Fruit fly (Drosophila melanogaster) whole organism, embryonic: ENCODE results near the gene Arp3.

Source experiments
- CG11085 ChIP-seq: fragments of 200-800 bp; sonication (Bioruptor generic); IDR thresholded peaks from 2 replicates; pipeline ENCODE4 v1.3.6; 2022; ENCODE audit warnings: missing biosample characterization, missing genetic modification characterization
- CG12071 ChIP-seq: fragments of 200-800 bp; sonication (Bioruptor generic); optimal IDR thresholded peaks from 3 replicates; lab custom pipeline; 2018; ENCODE audit warnings: missing biosample characterization, mild to moderate bottlenecking, missing genetic modification characterization
- CG3163 ChIP-seq: fragments of 200-800 bp; sonication (Bioruptor generic); optimal IDR thresholded peaks from 3 replicates; lab custom pipeline; 2016; ENCODE audit warnings: missing biosample characterization, missing genetic modification characterization
- CG32532 ChIP-seq: fragments of 200-800 bp; sonication (Bioruptor generic); IDR thresholded peaks from 2 replicates; pipeline ENCODE4 v1.3.6; 2022; ENCODE audit warnings: missing biosample characterization, missing genetic modification characterization
- CG34376 ChIP-seq: fragments of 200-800 bp; sonication (Bioruptor generic); optimal IDR thresholded peaks from 2 replicates; lab custom pipeline; 2018; ENCODE audit warnings: missing biosample characterization, mild to moderate bottlenecking, missing genetic modification characterization
- CG4707 ChIP-seq: fragments of 200-800 bp; sonication (Bioruptor generic); optimal IDR thresholded peaks from 2 replicates; lab custom pipeline; 2018; ENCODE audit warnings: missing biosample characterization, mild to moderate bottlenecking, missing genetic modification characterization, moderate library complexity
- CG6272 ChIP-seq: fragments of 200-800 bp; sonication (Bioruptor generic); IDR thresholded peaks from 2 replicates; pipeline ENCODE4 v1.3.6; 2022; ENCODE audit warnings: missing biosample characterization, missing genetic modification characterization
- CG7372 ChIP-seq: fragments of 200-800 bp; sonication (Bioruptor generic); IDR thresholded peaks from 2 replicates; pipeline ENCODE4 v1.3.6; 2022; ENCODE audit warnings: missing biosample characterization, missing genetic modification characterization
- CG7556 ChIP-seq: fragments of 200-800 bp; sonication (Bioruptor generic); optimal IDR thresholded peaks from 2 replicates; lab custom pipeline; 2017; ENCODE audit warnings: missing biosample characterization, mild to moderate bottlenecking, missing genetic modification characterization
- CG7987 ChIP-seq: fragments of 200-800 bp; sonication (Bioruptor generic); optimal IDR thresholded peaks from 2 replicates; lab custom pipeline; 2018; ENCODE audit warnings: missing biosample characterization, mild to moderate bottlenecking, missing genetic modification characterization, moderate library complexity
- CG8089 ChIP-seq: fragments of 200-800 bp; sonication (Bioruptor generic); optimal IDR thresholded peaks from 3 replicates; lab custom pipeline; 2016; ENCODE audit warnings: missing biosample characterization, missing genetic modification characterization
- CG8290 ChIP-seq, 3 experiments: fragments of 200-800 bp; sonication (Bioruptor generic); optimal IDR thresholded peaks; 2 replicates each; lab custom pipeline; 2016 to 2019; ENCODE audit warnings: missing biosample characterization in 3 of 3, missing genetic modification characterization in 3 of 3, mild to moderate bottlenecking in 2 of 3, moderate library complexity in 1 of 3
- CG9609 ChIP-seq: fragments of 200-800 bp; sonication (Bioruptor generic); optimal IDR thresholded peaks from 3 replicates; lab custom pipeline; 2016; ENCODE audit warnings: missing biosample characterization, missing genetic modification characterization
- CG9797 ChIP-seq: fragments of 200-800 bp; sonication (Bioruptor generic); optimal IDR thresholded peaks from 3 replicates; lab custom pipeline; 2018; ENCODE audit warnings: missing biosample characterization, mild to moderate bottlenecking, missing genetic modification characterization
- Chrac-16 ChIP-seq: fragments of 200-800 bp; sonication (Bioruptor generic); optimal IDR thresholded peaks from 3 replicates; lab custom pipeline; 2016; ENCODE audit warnings: missing biosample characterization, missing genetic modification characterization
- CkIIα-i1 ChIP-seq: fragments of 200-800 bp; sonication (Bioruptor generic); IDR thresholded peaks from 2 replicates; pipeline ENCODE4 v1.3.6; 2022; ENCODE audit warnings: missing biosample characterization, missing genetic modification characterization
- D19B ChIP-seq: fragments of 200-800 bp; sonication (Bioruptor generic); optimal IDR thresholded peaks from 2 replicates; lab custom pipeline; 2017; ENCODE audit warnings: missing biosample characterization, mild to moderate bottlenecking, missing genetic modification characterization
- Dip3 ChIP-seq: fragments of 200-800 bp; sonication (Bioruptor generic); optimal IDR thresholded peaks from 3 replicates; lab custom pipeline; 2016; ENCODE audit warnings: missing biosample characterization, missing genetic modification characterization
- Drgx ChIP-seq: fragments of 200-800 bp; sonication (Bioruptor generic); IDR thresholded peaks from 2 replicates; pipeline ENCODE4 v1.3.6; 2022; ENCODE audit warnings: missing biosample characterization, missing genetic modification characterization
- Fer3 ChIP-seq: fragments of 200-800 bp; sonication (Bioruptor generic); optimal IDR thresholded peaks from 2 replicates; lab custom pipeline; 2018; ENCODE audit warnings: missing biosample characterization, mild to moderate bottlenecking, missing genetic modification characterization, moderate library complexity
- HLH3B ChIP-seq: fragments of 200-800 bp; sonication (Bioruptor generic); IDR thresholded peaks from 2 replicates; pipeline ENCODE4 v1.3.6; 2022; ENCODE audit warnings: missing biosample characterization, missing genetic modification characterization
- Hmr ChIP-seq: fragments of 200-800 bp; sonication (Bioruptor generic); optimal IDR thresholded peaks from 3 replicates; lab custom pipeline; 2017; ENCODE audit warnings: mild to moderate bottlenecking, missing biosample characterization, missing genetic modification reagents, missing genetic modification characterization
- Hmx ChIP-seq: fragments of 200-800 bp; sonication (Bioruptor generic); optimal IDR thresholded peaks from 2 replicates; lab custom pipeline; 2016; ENCODE audit warnings: missing biosample characterization, missing genetic modification characterization
- MBD-R2 ChIP-seq: fragments of 200-800 bp; sonication (Bioruptor generic); IDR thresholded peaks from 2 replicates; pipeline ENCODE4 v1.3.6; 2022; ENCODE audit warnings: missing biosample characterization, missing genetic modification characterization
- Neu2 ChIP-seq: fragments of 200-800 bp; sonication (Bioruptor generic); optimal IDR thresholded peaks from 3 replicates; lab custom pipeline; 2016; ENCODE audit warnings: missing biosample characterization, missing genetic modification characterization, borderline replicate concordance
- Pdp1 ChIP-seq, 2 experiments: fragments of 200-800 bp; sonication (Bioruptor generic); optimal IDR thresholded peaks; 3 replicates each; lab custom pipeline; 2016; ENCODE audit warnings: missing biosample characterization in 2 of 2, missing genetic modification characterization in 2 of 2, mild to moderate bottlenecking in 1 of 2, moderate library complexity in 1 of 2
- Ptx1 ChIP-seq: fragments of 200-800 bp; sonication (Bioruptor generic); IDR thresholded peaks from 2 replicates; pipeline ENCODE4 v1.3.6; 2022; ENCODE audit warnings: missing biosample characterization, missing genetic modification characterization
- Usf ChIP-seq: fragments of 200-800 bp; sonication (Bioruptor generic); optimal IDR thresholded peaks from 2 replicates; lab custom pipeline; 2017; ENCODE audit warnings: missing genotype, missing biosample characterization, missing genetic modification characterization
- Vsx1 ChIP-seq: fragments of 200-800 bp; sonication (Bioruptor generic); optimal IDR thresholded peaks from 2 replicates; lab custom pipeline; 2017; ENCODE audit warnings: missing biosample characterization, mild to moderate bottlenecking, missing genetic modification characterization, missing genetic modification reagents
- Xbp1 ChIP-seq: fragments of 200-800 bp; sonication (Bioruptor generic); optimal IDR thresholded peaks from 3 replicates; lab custom pipeline; 2016; ENCODE audit warnings: missing biosample characterization, mild to moderate bottlenecking, missing genetic modification characterization
- ac ChIP-seq: fragments of 200-800 bp; sonication (Bioruptor generic); optimal IDR thresholded peaks from 3 replicates; lab custom pipeline; 2017; ENCODE audit warnings: missing biosample characterization, mild to moderate bottlenecking, missing genetic modification characterization
- ase ChIP-seq: fragments of 200-800 bp; sonication (Bioruptor generic); IDR thresholded peaks from 3 replicates; pipeline ENCODE4 v1.3.6; 2022; ENCODE audit warnings: missing biosample characterization, missing genetic modification characterization
- ash1 ChIP-seq: fragments of 200-800 bp; sonication (Bioruptor generic); optimal IDR thresholded peaks from 2 replicates; lab custom pipeline; 2018; ENCODE audit warnings: missing biosample characterization, mild to moderate bottlenecking, missing genetic modification characterization
- chif ChIP-seq, 2 experiments: fragments of 200-800 bp; sonication (Bioruptor generic); optimal IDR thresholded peaks; 3 replicates each; lab custom pipeline; 2016; ENCODE audit warnings: missing biosample characterization in 2 of 2, missing genetic modification characterization in 2 of 2
- croc ChIP-seq: fragments of 200-800 bp; sonication (Bioruptor generic); conservative IDR thresholded peaks from 3 replicates; pipeline ENCODE4 v1.3.6; 2022; ENCODE audit warnings: missing biosample characterization, missing genetic modification characterization
- dysf ChIP-seq: fragments of 200-800 bp; sonication (Bioruptor generic); IDR thresholded peaks from 3 replicates; pipeline ENCODE4 v1.3.6; 2022; ENCODE audit warnings: missing biosample characterization, missing genetic modification characterization
- ftz-f1 ChIP-seq: fragments of 200-800 bp; sonication (Bioruptor generic); optimal IDR thresholded peaks from 2 replicates; lab custom pipeline; 2016; ENCODE audit warnings: missing biosample characterization, missing genetic modification characterization
- hkb ChIP-seq, 2 experiments: fragments of 200-800 bp in 1 of 2; fragments of >200 bp in 1 of 2; sonication (Bioruptor generic) in 1 of 2; IDR thresholded peaks in 1 of 2; optimal IDR thresholded peaks in 1 of 2; 2 replicates each; pipeline versions ENCODE4 v1.3.6 to Lab custom; 2017 to 2022; ENCODE audit warnings: missing biosample characterization in 1 of 2, missing genetic modification characterization in 1 of 2
- ind ChIP-seq: fragments of 200-800 bp; sonication (Bioruptor generic); optimal IDR thresholded peaks from 3 replicates; lab custom pipeline; 2016; ENCODE audit warnings: missing biosample characterization, missing genetic modification characterization
- insv ChIP-seq, 2 experiments: fragments of 200-800 bp; sonication (Bioruptor generic); optimal IDR thresholded peaks; 3 replicates each; lab custom pipeline; 2016 to 2018; ENCODE audit warnings: missing biosample characterization in 2 of 2, missing genetic modification characterization in 2 of 2
- ken ChIP-seq: fragments of 200-800 bp; sonication (Bioruptor generic); IDR thresholded peaks from 3 replicates; pipeline ENCODE4 v1.3.6; 2022; ENCODE audit warnings: missing biosample characterization, missing genetic modification characterization
- kni ChIP-seq: fragments of 200-800 bp; sonication (Bioruptor generic); optimal IDR thresholded peaks from 3 replicates; lab custom pipeline; 2017; ENCODE audit warnings: mild to moderate bottlenecking, missing biosample characterization, missing genetic modification reagents, missing genetic modification characterization
- knrl ChIP-seq: fragments of 200-800 bp; sonication (Bioruptor generic); IDR thresholded peaks from 3 replicates; pipeline ENCODE4 v1.3.6; 2022; ENCODE audit warnings: missing biosample characterization, missing genetic modification characterization; ENCODE audit not compliant: partially characterized antibody
- lov ChIP-seq, 2 experiments: fragments of 200-800 bp in 1 of 2; fragments of >200 bp in 1 of 2; sonication (Bioruptor generic) in 1 of 2; IDR thresholded peaks in 1 of 2; optimal IDR thresholded peaks in 1 of 2; 2 replicates in 1 of 2; 3 replicates in 1 of 2; pipeline versions ENCODE4 v1.3.6 to Lab custom; 2017 to 2022; ENCODE audit warnings: missing biosample characterization in 1 of 2, missing genetic modification characterization in 1 of 2
- onecut ChIP-seq: fragments of 200-800 bp; sonication (Bioruptor generic); IDR thresholded peaks from 2 replicates; pipeline ENCODE4 v1.3.6; 2022; ENCODE audit warnings: missing biosample characterization, missing genetic modification characterization
- sens ChIP-seq: fragments of 200-800 bp; sonication (Bioruptor generic); peaks from one replicate; lab custom pipeline; 2016; ENCODE audit warnings: missing biosample characterization, missing genetic modification characterization
- sisA ChIP-seq: fragments of 200-800 bp; sonication (Bioruptor generic); IDR thresholded peaks from 2 replicates; pipeline ENCODE4 v1.3.6; 2022; ENCODE audit warnings: missing biosample characterization, missing genetic modification characterization
- sob ChIP-seq: fragments of 200-800 bp; sonication (Bioruptor generic); IDR thresholded peaks from 2 replicates; pipeline ENCODE4 v1.3.6; 2022; ENCODE audit warnings: missing biosample characterization, missing genetic modification characterization
- toy ChIP-seq: fragments of 200-800 bp; sonication (Bioruptor generic); IDR thresholded peaks from 2 replicates; pipeline ENCODE4 v1.3.6; 2022; ENCODE audit warnings: missing biosample characterization, missing genetic modification characterization
- tx ChIP-seq: fragments of 200-800 bp; sonication (Bioruptor generic); optimal IDR thresholded peaks from 2 replicates; lab custom pipeline; 2016; ENCODE audit warnings: missing biosample characterization, missing genetic modification characterization
- yki ChIP-seq: fragments of >200 bp; optimal IDR thresholded peaks from 3 replicates; lab custom pipeline; 2018

Arp3 gene

dm6 chr3L:8073872-8074271, 41.8 kb downstream of the Arp3 start (continued):
- TF ChIP-seq CG7556 (no peak), Neu2 (no peak), croc (no peak), CG8089 (no peak), Xbp1 (GFP tag; lab: Kevin White, UChicago) (no peak), onecut (peak; percentile 70), tx (GFP tag; lab: Kevin White, UChicago) (no peak), MBD-R2 (GFP tag; lab: Robert Waterston, UW) (no peak), CG7987 (GFP tag; lab: Kevin White, UChicago) (no peak), ftz-f1 (GFP tag; lab: Kevin White, UChicago) (no peak), yki (lab: Kevin White, UChicago) (no peak), CG4707 (no peak), ind (GFP tag; lab: Kevin White, UChicago) (no peak), Pdp1 (GFP tag; optimal IDR thresholded peaks at IDR 0.05; lab: Kevin White, UChicago) (no peak), Ptx1 (no peak), lov (optimal IDR thresholded peaks at IDR 0.05; lab: Kevin White, UChicago) (no peak), lov (GFP tag; IDR thresholded peaks at IDR 0.05; lab: Robert Waterston, UW) (no peak), sisA (GFP tag; lab: Robert Waterston, UW) (no peak), Chrac-16 (no peak), CG3163 (peak; percentile 50), kni (GFP tag; lab: Kevin White, UChicago) (peak; percentile 67), CG7372 (GFP tag; lab: Robert Waterston, UW) (no peak), knrl (no peak), CG12071 (no peak), CG34376 (GFP tag; lab: Kevin White, UChicago) (no peak), Drgx (GFP tag; lab: Robert Waterston, UW) (no peak), hkb (optimal IDR thresholded peaks at IDR 0.05; lab: Kevin White, UChicago) (no peak), hkb (GFP tag; IDR thresholded peaks at IDR 0.05; lab: Robert Waterston, UW) (0 out of 2 replicates have a peak, but pooled peaks have one; percentile 19), ken (GFP tag; lab: Robert Waterston, UW) (no peak), insv (GFP tag; optimal IDR thresholded peaks at IDR 0.05; lab: Kevin White, UChicago) (no peak), Usf (no peak), Fer3 (tag; lab: Kevin White, UChicago) (no peak), Hmr (GFP tag; lab: Kevin White, UChicago) (no peak), CG6272 (GFP tag; lab: Robert Waterston, UW) (no peak), CG11085 (no peak), CG9609 (GFP tag; lab: Kevin White, UChicago) (no peak), dysf (GFP tag; lab: Robert Waterston, UW) (0 out of 3 replicates have a peak, but pooled peaks have one; percentile 18), chif (GFP tag; optimal IDR thresholded peaks at IDR 0.05; lab: Kevin White, UChicago) (no peak), ash1 (no peak), ac (no peak), CG8290 (GFP tag; optimal IDR thresholded peaks at IDR 0.05; lab: Kevin White, UChicago) (no peak), CG8290 (tag; optimal IDR thresholded peaks at IDR 0.05; lab: Kevin White, UChicago) (no peak), Dip3 (no peak), HLH3B (GFP tag; lab: Robert Waterston, UW) (no peak), sens (GFP tag; lab: Kevin White, UChicago) (no peak), ase (GFP tag; lab: Robert Waterston, UW) (no peak), toy (GFP tag; lab: Robert Waterston, UW) (no peak), CG9797 (GFP tag; lab: Kevin White, UChicago) (no peak), CkIIα-i1 (GFP tag; lab: Robert Waterston, UW) (no peak), Vsx1 (GFP tag; lab: Kevin White, UChicago) (no peak), D19B (GFP tag; lab: Kevin White, UChicago) (peak; percentile 41), Hmx (GFP tag; lab: Kevin White, UChicago) (no peak), sob (GFP tag; lab: Robert Waterston, UW) (no peak), CG32532 (peak; percentile 44)
